Fruit fly (Drosophila melanogaster) whole organism, embryonic: ENCODE data around the gene Ufd4.

ENCODE experiments used
- Blimp-1 ChIP-seq: fragments of 200-800 bp; sonication (Bioruptor generic); optimal IDR thresholded peaks from 3 replicates; lab custom pipeline; 2018; ENCODE audit warnings: missing biosample characterization, missing genetic modification characterization, mild to moderate bottlenecking, moderate library complexity, missing genetic modification reagents
- CG11560 ChIP-seq: fragments of 200-800 bp; sonication (Bioruptor generic); IDR thresholded peaks from 3 replicates; pipeline ENCODE4 v1.3.6; 2022; ENCODE audit warnings: missing biosample characterization, missing genetic modification characterization
- CG1233 ChIP-seq: fragments of 200-800 bp; sonication (Bioruptor generic); optimal IDR thresholded peaks from 4 replicates; lab custom pipeline; 2018; ENCODE audit warnings: missing biosample characterization, mild to moderate bottlenecking, missing genetic modification characterization
- CG12391 ChIP-seq: fragments of 200-800 bp; sonication (Bioruptor generic); optimal IDR thresholded peaks from 3 replicates; lab custom pipeline; 2018; ENCODE audit warnings: missing biosample characterization, mild to moderate bottlenecking, missing genetic modification characterization, moderate library complexity
- CG14667 ChIP-seq: fragments of 200-800 bp; sonication (Bioruptor generic); IDR thresholded peaks from 2 replicates; pipeline ENCODE4 v1.3.6; 2022; ENCODE audit warnings: missing biosample characterization, missing genetic modification characterization
- CG15269 ChIP-seq: fragments of 200-800 bp; sonication (Bioruptor generic); optimal IDR thresholded peaks from 2 replicates; lab custom pipeline; 2018; ENCODE audit warnings: missing biosample characterization, mild to moderate bottlenecking, missing genetic modification characterization, moderate library complexity
- CG1603 ChIP-seq: fragments of 200-800 bp; sonication (Bioruptor generic); optimal IDR thresholded peaks from 2 replicates; lab custom pipeline; 2019; ENCODE audit warnings: missing biosample characterization, mild to moderate bottlenecking, missing genetic modification characterization, moderate library complexity
- CG16813 ChIP-seq: fragments of 200-800 bp; sonication (Bioruptor generic); IDR thresholded peaks from 3 replicates; pipeline ENCODE4 v1.3.6; 2022; ENCODE audit warnings: missing biosample characterization, missing genetic modification characterization; ENCODE audit not compliant: partially characterized antibody
- CG31441 ChIP-seq: fragments of 200-800 bp; sonication (Bioruptor generic); IDR thresholded peaks from 2 replicates; pipeline ENCODE4 v1.3.6; 2022; ENCODE audit warnings: missing biosample characterization, missing genetic modification characterization
- CG34422 ChIP-seq: fragments of 200-800 bp; sonication (Bioruptor generic); IDR thresholded peaks from 3 replicates; pipeline ENCODE4 v1.3.6; 2022; ENCODE audit warnings: missing biosample characterization, missing genetic modification characterization
- CG3726 ChIP-seq: fragments of 200-800 bp; sonication (Bioruptor generic); IDR thresholded peaks from 3 replicates; pipeline ENCODE4, ENCODE4 v1.3.6; 2022; ENCODE audit warnings: missing biosample characterization, missing genetic modification characterization
- CG3995 ChIP-seq: fragments of 200-800 bp; sonication (Bioruptor generic); optimal IDR thresholded peaks from 3 replicates; lab custom pipeline; 2016; ENCODE audit warnings: missing biosample characterization, missing genetic modification characterization
- CG42726 ChIP-seq: fragments of 200-800 bp; sonication (Bioruptor generic); IDR thresholded peaks from 2 replicates; pipeline ENCODE4 v1.3.6; 2022; ENCODE audit warnings: missing biosample characterization, missing genetic modification characterization; ENCODE audit not compliant: partially characterized antibody
- CG4360 ChIP-seq: fragments of 200-800 bp; sonication (Bioruptor generic); IDR thresholded peaks from 2 replicates; pipeline ENCODE4 v1.3.6; 2022; ENCODE audit warnings: missing biosample characterization, missing genetic modification characterization
- CG43689 ChIP-seq: fragments of 200-800 bp; sonication (Bioruptor generic); IDR thresholded peaks from 2 replicates; pipeline ENCODE4 v1.3.6; 2022; ENCODE audit warnings: missing biosample characterization, missing genetic modification characterization
- CG4617 ChIP-seq: fragments of 200-800 bp; sonication (Bioruptor generic); optimal IDR thresholded peaks from 3 replicates; lab custom pipeline; 2016; ENCODE audit warnings: missing biosample characterization, missing genetic modification characterization, borderline replicate concordance
- CG7786 ChIP-seq: fragments of 200-800 bp; sonication (Bioruptor generic); optimal IDR thresholded peaks from 2 replicates; lab custom pipeline; 2016; ENCODE audit warnings: missing biosample characterization, missing genetic modification characterization
- Ets65A ChIP-seq: fragments of 200-800 bp; sonication (Bioruptor generic); peaks from one replicate; lab custom pipeline; 2016; ENCODE audit warnings: missing biosample characterization, missing genetic modification characterization
- H15 ChIP-seq: fragments of 200-800 bp; sonication (Bioruptor generic); IDR thresholded peaks from 3 replicates; pipeline ENCODE4 v1.3.6; 2022; ENCODE audit warnings: missing biosample characterization, missing genetic modification characterization
- HLH4C ChIP-seq: fragments of 200-800 bp; sonication (Bioruptor generic); IDR thresholded peaks from 3 replicates; pipeline ENCODE4 v1.3.6; 2022; ENCODE audit warnings: missing biosample characterization, missing genetic modification characterization; ENCODE audit not compliant: partially characterized antibody
- Hr3 ChIP-seq: fragments of 200-800 bp; sonication (Bioruptor generic); optimal IDR thresholded peaks from 3 replicates; lab custom pipeline; 2016; ENCODE audit warnings: missing biosample characterization, missing genetic modification characterization
- Hr51 ChIP-seq, 2 experiments: fragments of 200-800 bp; sonication (Bioruptor generic); optimal IDR thresholded peaks; 2 replicates in 1 of 2; 3 replicates in 1 of 2; lab custom pipeline; 2016 to 2018; ENCODE audit warnings: missing biosample characterization in 2 of 2, missing genetic modification characterization in 2 of 2, mild to moderate bottlenecking in 1 of 2, moderate library complexity in 1 of 2
- Kr ChIP-seq: fragments of 200-800 bp; sonication (Bioruptor generic); optimal IDR thresholded peaks from 2 replicates; lab custom pipeline; 2017; ENCODE audit warnings: missing biosample characterization, mild to moderate bottlenecking, missing genetic modification characterization
- Oli ChIP-seq: fragments of 200-800 bp; sonication (Bioruptor generic); optimal IDR thresholded peaks from 2 replicates; lab custom pipeline; 2018; ENCODE audit warnings: missing biosample characterization, mild to moderate bottlenecking, missing genetic modification characterization, moderate library complexity
- Sin3A ChIP-seq: fragments of >200 bp; optimal IDR thresholded peaks from 2 replicates; lab custom pipeline; 2018
- Sry-β ChIP-seq: fragments of 200-800 bp; sonication (Bioruptor generic); optimal IDR thresholded peaks from 2 replicates; lab custom pipeline; 2018; ENCODE audit warnings: missing biosample characterization, mild to moderate bottlenecking, missing genetic modification characterization, moderate library complexity
- ab ChIP-seq: fragments of 200-800 bp; sonication (Bioruptor generic); optimal IDR thresholded peaks from 2 replicates; lab custom pipeline; 2016; ENCODE audit warnings: missing biosample characterization, missing genetic modification characterization
- bab2 ChIP-seq: fragments of 200-800 bp; sonication (Bioruptor generic); optimal IDR thresholded peaks from 2 replicates; lab custom pipeline; 2016; ENCODE audit warnings: missing biosample characterization, missing genetic modification characterization
- disco-r ChIP-seq: fragments of 200-800 bp; sonication (Bioruptor generic); optimal IDR thresholded peaks from 2 replicates; lab custom pipeline; 2016; ENCODE audit warnings: missing biosample characterization, missing genetic modification characterization
- dmrt99B ChIP-seq: fragments of 200-800 bp; sonication (Bioruptor generic); optimal IDR thresholded peaks from 2 replicates; lab custom pipeline; 2018; ENCODE audit warnings: missing biosample characterization, mild to moderate bottlenecking, missing genetic modification characterization, moderate library complexity
- en ChIP-seq: fragments of 200-800 bp; sonication (Bioruptor generic); optimal IDR thresholded peaks from 2 replicates; lab custom pipeline; 2016; ENCODE audit warnings: missing biosample characterization, missing genetic modification characterization
- her ChIP-seq: fragments of 200-800 bp; sonication (Bioruptor generic); optimal IDR thresholded peaks from 2 replicates; lab custom pipeline; 2016; ENCODE audit warnings: missing biosample characterization, missing genetic modification characterization
- lbe ChIP-seq: fragments of 200-800 bp; sonication (Bioruptor generic); optimal IDR thresholded peaks from 2 replicates; lab custom pipeline; 2016; ENCODE audit warnings: missing biosample characterization, mild to moderate bottlenecking, missing genetic modification characterization
- mirr ChIP-seq: fragments of 200-800 bp; sonication (Bioruptor generic); optimal IDR thresholded peaks from 3 replicates; lab custom pipeline; 2018; ENCODE audit warnings: missing biosample characterization, mild to moderate bottlenecking, missing genetic modification characterization
- nom ChIP-seq: fragments of 200-800 bp; sonication (Bioruptor generic); optimal IDR thresholded peaks from 2 replicates; lab custom pipeline; 2017; ENCODE audit warnings: missing biosample characterization, missing genetic modification characterization, mild to moderate bottlenecking, moderate library complexity, missing genetic modification reagents
- odd ChIP-seq: fragments of 200-800 bp; sonication (Bioruptor generic); optimal IDR thresholded peaks from 2 replicates; lab custom pipeline; 2017; ENCODE audit warnings: missing biosample characterization, mild to moderate bottlenecking, missing genetic modification characterization
- pzg ChIP-seq: fragments of 200-800 bp; sonication (Bioruptor generic); optimal IDR thresholded peaks from 3 replicates; lab custom pipeline; 2018; ENCODE audit warnings: missing biosample characterization, mild to moderate bottlenecking, missing genetic modification characterization, moderate library complexity
- slp2 ChIP-seq: fragments of 200-800 bp; sonication (Bioruptor generic); optimal IDR thresholded peaks from 2 replicates; lab custom pipeline; 2016; ENCODE audit warnings: missing biosample characterization, missing genetic modification characterization
- sug ChIP-seq: fragments of 200-800 bp; optimal IDR thresholded peaks from 2 replicates; lab custom pipeline; 2019; ENCODE audit warnings: missing biosample characterization, mild to moderate bottlenecking, missing genetic modification characterization, moderate library complexity
- tll ChIP-seq, 2 experiments: fragments of 200-800 bp in 1 of 2; fragments of >200 bp in 1 of 2; sonication (Bioruptor generic) in 1 of 2; optimal IDR thresholded peaks; 2 replicates each; lab custom pipeline; 2017 to 2019; ENCODE audit warnings: missing biosample characterization in 2 of 2, missing genetic modification characterization in 2 of 2, mild to moderate bottlenecking in 1 of 2, moderate library complexity in 1 of 2
- wdn ChIP-seq: fragments of 200-800 bp; sonication (Bioruptor generic); IDR thresholded peaks from 2 replicates; pipeline ENCODE4 v1.3.6; 2022; ENCODE audit warnings: missing biosample characterization, missing genetic modification characterization

Ufd4 gene

dm6 chr2L:10232152-10232816 lies 59.9 kb downstream of the Ufd4 start, which contains the start of gene eEF1delta (continued):
- TF ChIP-seq ab (no peak), CG12391 (no peak), tll (GFP tag; optimal IDR thresholded peaks at IDR 0.05; lab: Kevin White, UChicago) (peak in 1 of 2 experiments; percentile 84), CG34422 (GFP tag; lab: Robert Waterston, UW) (peak; percentile 37; the same call in 1 of the 3 replicates), lbe (GFP tag; lab: Kevin White, UChicago) (no peak), mirr (no peak), Sry-β (GFP tag; lab: Kevin White, UChicago) (no peak), Kr (GFP tag; lab: Kevin White, UChicago) (no peak), CG4360 (GFP tag; lab: Robert Waterston, UW) (no peak), CG11560 (tag; lab: Robert Waterston, UW) (no peak), CG4617 (peak; percentile 54), CG7786 (GFP tag; lab: Kevin White, UChicago) (no peak), disco-r (no peak), slp2 (no peak), CG3726 (no peak), nom (GFP tag; lab: Kevin White, UChicago) (no peak), Hr51 (GFP tag; optimal IDR thresholded peaks at IDR 0.05; lab: Kevin White, UChicago) (no peak), Hr3 (GFP tag; lab: Kevin White, UChicago) (no peak), CG42726 (GFP tag; lab: Robert Waterston, UW) (no peak), CG3995 (GFP tag; lab: Kevin White, UChicago) (no peak), CG16813 (GFP tag; lab: Robert Waterston, UW) (peak; percentile 51; the same call in 2 of the 3 replicates), CG15269 (tag; lab: Kevin White, UChicago) (no peak), Ets65A (GFP tag; lab: Kevin White, UChicago) (peak; percentile 16), Sin3A (lab: Kevin White, UChicago) (peak; percentile 18), CG31441 (no peak), CG14667 (GFP tag; lab: Robert Waterston, UW) (no peak; the same call in 1 of the 2 replicates), Oli (no peak), odd (no peak), sug (tag; lab: Kevin White, UChicago) (no peak), CG1233 (no peak), pzg (GFP tag; lab: Kevin White, UChicago) (peak; percentile 48), HLH4C (GFP tag; lab: Robert Waterston, UW) (no peak), CG43689 (no peak), en (no peak), bab2 (GFP tag; lab: Kevin White, UChicago) (no peak), wdn (GFP tag; lab: Robert Waterston, UW) (no peak), Blimp-1 (GFP tag; lab: Kevin White, UChicago) (no peak), H15 (GFP tag; lab: Robert Waterston, UW) (no peak), dmrt99B (tag; lab: Kevin White, UChicago) (no peak), her (GFP tag; lab: Kevin White, UChicago) (no peak), CG1603 (peak; percentile 99)
